Worm (Caenorhabditis elegans): ENCODE data around the gene lin-14.

Gene lin-14

ce11 chrX:11471893-11472292 lies 6.5 kb downstream of the lin-14 start (continued):
- TF ChIP-seq ceh-32 (tag; optimal IDR thresholded peaks at IDR 0.05; ENCODE audit: poor library complexity) (no peak), sdz-12 (GFP tag; optimal IDR thresholded peaks at IDR 0.05) (no peak), duxl-1 (tag; optimal IDR thresholded peaks at IDR 0.05; ENCODE audit: poor library complexity) (no peak), nhr-76 (tag; optimal IDR thresholded peaks at IDR 0.05) (no peak), zip-2 (tag; optimal IDR thresholded peaks at IDR 0.05) (no peak), lin-38 (GFP tag; IDR thresholded peaks at IDR 0.05) (no peak), egl-27 (tag; optimal IDR thresholded peaks at IDR 0.05) (no peak), vab-7 (GFP tag; IDR thresholded peaks at IDR 0.05) (no peak; the same call in 1 of the 2 replicates), ZK337.2 (GFP tag; IDR thresholded peaks at IDR 0.05) (no peak), nhr-102 (tag; optimal IDR thresholded peaks at IDR 0.05) (no peak), Y75B8A.6 (GFP tag; IDR thresholded peaks at IDR 0.05) (no peak), ceh-20 (GFP tag; IDR thresholded peaks at IDR 0.05) (peak; percentile 77), nhr-237 (tag; optimal IDR thresholded peaks at IDR 0.05) (no peak), ztf-11 (tag; optimal IDR thresholded peaks at IDR 0.05) (no peak), cey-2 (tag; optimal IDR thresholded peaks at IDR 0.05; ENCODE audit: borderline replicate concordance, insufficient read depth) (no peak), nhr-41 (GFP tag; IDR thresholded peaks at IDR 0.05) (no peak), lim-7 (GFP tag; IDR thresholded peaks at IDR 0.05) (no peak), fos-1 (tag; optimal IDR thresholded peaks at IDR 0.05) (no peak), mdt-29 (GFP tag; IDR thresholded peaks at IDR 0.05) (0 out of 2 replicates have a peak, but pooled peaks have one; percentile 13), daf-16 (GFP tag; optimal IDR thresholded peaks at IDR 0.05) (no peak), daf-16 (tag; optimal IDR thresholded peaks at IDR 0.05) (no peak), nhr-10 (tag; optimal IDR thresholded peaks at IDR 0.05) (peak; percentile 20), zip-11 (GFP tag; IDR thresholded peaks at IDR 0.05) (no peak), rbr-2 (tag; optimal IDR thresholded peaks at IDR 0.05) (peak; percentile 65), nhr-28 (tag; optimal IDR thresholded peaks at IDR 0.05) (peak; percentile 82), nhr-111 (GFP tag; optimal IDR thresholded peaks at IDR 0.05) (no peak), lin-39 (tag; optimal IDR thresholded peaks at IDR 0.05) (no peak), dve-1 (tag; optimal IDR thresholded peaks at IDR 0.05; ENCODE audit: insufficient read depth) (peak; percentile 67), R02D3.7 (tag; optimal IDR thresholded peaks at IDR 0.05) (no peak), ceh-44 (GFP tag; IDR thresholded peaks at IDR 0.05) (no peak), lin-29 (GFP tag; IDR thresholded peaks at IDR 0.05) (no peak), snpc-4 (tag; optimal IDR thresholded peaks at IDR 0.05) (no peak), gei-8 (GFP tag; optimal IDR thresholded peaks at IDR 0.05) (peak; percentile 16), saeg-2 (GFP tag; IDR thresholded peaks at IDR 0.05) (0 out of 2 replicates have a peak, but pooled peaks have one; percentile 60), ctbp-1 (GFP tag; IDR thresholded peaks at IDR 0.05) (peak; percentile 86), ceh-82 (tag; optimal IDR thresholded peaks at IDR 0.05) (no peak), dmd-9 (GFP tag; IDR thresholded peaks at IDR 0.05) (0 out of 2 replicates have a peak, but pooled peaks have one; percentile 43), F44E2.7 (GFP tag; IDR thresholded peaks at IDR 0.05) (no peak), F10B5.3 (tag; optimal IDR thresholded peaks at IDR 0.05) (no peak), F37D6.2 (tag; optimal IDR thresholded peaks at IDR 0.05) (peak; percentile 76), tag-97 (GFP tag; IDR thresholded peaks at IDR 0.05) (no peak), attf-4 (tag; optimal IDR thresholded peaks at IDR 0.05) (no peak), D1046.2 (GFP tag; IDR thresholded peaks at IDR 0.05) (no peak), mxl-3 (GFP tag; optimal IDR thresholded peaks at IDR 0.05) (peak; percentile 75), unc-130 (GFP tag; optimal IDR thresholded peaks at IDR 0.05) (no peak), dmd-8 (GFP tag; IDR thresholded peaks at IDR 0.05) (no peak), zfp-3 (GFP tag; conservative IDR thresholded peaks at IDR 0.05) (no peak), jun-1 (tag; optimal IDR thresholded peaks at IDR 0.05) (no peak), F26F4.8 (GFP tag; conservative IDR thresholded peaks at IDR 0.05) (no peak), daf-12 (tag; optimal IDR thresholded peaks at IDR 0.05) (no peak), php-3 (GFP tag; IDR thresholded peaks at IDR 0.05) (no peak), zfp-2 (tag; optimal IDR thresholded peaks at IDR 0.05) (no peak)

Data from whole organism, L4 larva.